Fruit fly (Drosophila melanogaster) whole organism, embryonic: ENCODE measurements around the gene cwo.
A peak's percentile ranks its signal among the peaks of the same experiment; 100 is the strongest.

Source experiments
- CG10147 ChIP-seq: fragments of 200-800 bp; sonication (Bioruptor generic); optimal IDR thresholded peaks from 2 replicates; lab custom pipeline; 2019; ENCODE audit warnings: missing biosample characterization, mild to moderate bottlenecking, missing genetic modification characterization, moderate library complexity
- CG11456 ChIP-seq: fragments of 200-800 bp; sonication (Bioruptor generic); IDR thresholded peaks from 3 replicates; pipeline ENCODE4 v1.3.6; 2022; ENCODE audit warnings: missing biosample characterization, missing genetic modification characterization
- CG12071 ChIP-seq: fragments of 200-800 bp; sonication (Bioruptor generic); optimal IDR thresholded peaks from 3 replicates; lab custom pipeline; 2018; ENCODE audit warnings: missing biosample characterization, mild to moderate bottlenecking, missing genetic modification characterization
- CG12104 ChIP-seq: fragments of 200-800 bp; sonication (Bioruptor generic); optimal IDR thresholded peaks from 3 replicates; lab custom pipeline; 2016; ENCODE audit warnings: missing biosample characterization, missing genetic modification characterization
- CG13296 ChIP-seq: fragments of 200-800 bp; sonication (Bioruptor generic); optimal IDR thresholded peaks from 3 replicates; lab custom pipeline; 2018; ENCODE audit warnings: missing biosample characterization, mild to moderate bottlenecking, missing genetic modification characterization
- CG16863 ChIP-seq: fragments of 200-800 bp; sonication (Bioruptor generic); optimal IDR thresholded peaks from 3 replicates; lab custom pipeline; 2016; ENCODE audit warnings: missing biosample characterization, missing genetic modification characterization
- CG17359 ChIP-seq: fragments of 200-800 bp; sonication (Bioruptor generic); optimal IDR thresholded peaks from 3 replicates; lab custom pipeline; 2018; ENCODE audit warnings: missing biosample characterization, mild to moderate bottlenecking, missing genetic modification characterization, moderate library complexity
- CG18599 ChIP-seq: fragments of 200-800 bp; sonication (Bioruptor generic); optimal IDR thresholded peaks from 3 replicates; lab custom pipeline; 2017; ENCODE audit warnings: missing biosample characterization, missing genetic modification characterization, mild to moderate bottlenecking, moderate library complexity, missing genetic modification reagents
- CG2678 ChIP-seq: fragments of 200-800 bp; sonication (Bioruptor generic); optimal IDR thresholded peaks from 3 replicates; lab custom pipeline; 2019; ENCODE audit warnings: missing biosample characterization, mild to moderate bottlenecking, missing genetic modification characterization, moderate library complexity
- CG33213 ChIP-seq: fragments of 200-800 bp; sonication (Bioruptor generic); optimal IDR thresholded peaks from 3 replicates; lab custom pipeline; 2016; ENCODE audit warnings: missing biosample characterization, missing genetic modification characterization
- CG42726 ChIP-seq: fragments of 200-800 bp; sonication (Bioruptor generic); IDR thresholded peaks from 2 replicates; pipeline ENCODE4 v1.3.6; 2022; ENCODE audit warnings: missing biosample characterization, missing genetic modification characterization; ENCODE audit not compliant: partially characterized antibody
- CG4328 ChIP-seq: fragments of 200-800 bp; sonication (Bioruptor generic); optimal IDR thresholded peaks from 3 replicates; lab custom pipeline; 2017; ENCODE audit warnings: missing biosample characterization, missing genetic modification reagents, missing genetic modification characterization
- CG6683 ChIP-seq: fragments of 200-800 bp; sonication (Bioruptor generic); optimal IDR thresholded peaks from 2 replicates; lab custom pipeline; 2017; ENCODE audit warnings: missing biosample characterization, mild to moderate bottlenecking, missing genetic modification characterization, missing genetic modification reagents
- CG6813 ChIP-seq: fragments of 200-800 bp; sonication (Bioruptor generic); optimal IDR thresholded peaks from 2 replicates; lab custom pipeline; 2017; ENCODE audit warnings: missing biosample characterization, missing genetic modification characterization, mild to moderate bottlenecking, moderate library complexity, missing genetic modification reagents
- CG7271 ChIP-seq: fragments of 200-800 bp; sonication (Bioruptor generic); optimal IDR thresholded peaks from 2 replicates; lab custom pipeline; 2018; ENCODE audit warnings: missing biosample characterization, mild to moderate bottlenecking, missing genetic modification characterization, moderate library complexity
- CG7372 ChIP-seq: fragments of 200-800 bp; sonication (Bioruptor generic); IDR thresholded peaks from 2 replicates; pipeline ENCODE4 v1.3.6; 2022; ENCODE audit warnings: missing biosample characterization, missing genetic modification characterization
- CG7987 ChIP-seq: fragments of 200-800 bp; sonication (Bioruptor generic); optimal IDR thresholded peaks from 2 replicates; lab custom pipeline; 2018; ENCODE audit warnings: missing biosample characterization, mild to moderate bottlenecking, missing genetic modification characterization, moderate library complexity
- CG8388 ChIP-seq: fragments of 200-800 bp; sonication (Bioruptor generic); optimal IDR thresholded peaks from 2 replicates; lab custom pipeline; 2019; ENCODE audit warnings: missing biosample characterization, mild to moderate bottlenecking, missing genetic modification characterization, moderate library complexity
- CG9727 ChIP-seq: fragments of 200-800 bp; sonication (Bioruptor generic); optimal IDR thresholded peaks from 3 replicates; lab custom pipeline; 2017; ENCODE audit warnings: missing biosample characterization, mild to moderate bottlenecking, missing genetic modification characterization
- CG9797 ChIP-seq: fragments of 200-800 bp; sonication (Bioruptor generic); optimal IDR thresholded peaks from 3 replicates; lab custom pipeline; 2018; ENCODE audit warnings: missing biosample characterization, mild to moderate bottlenecking, missing genetic modification characterization
- Dll ChIP-seq: fragments of 200-800 bp; sonication (Bioruptor generic); IDR thresholded peaks from 4 replicates; pipeline ENCODE4 v1.3.6; 2022; ENCODE audit warnings: missing biosample characterization, missing genetic modification characterization; ENCODE audit not compliant: partially characterized antibody
- Eip74EF ChIP-seq, 2 experiments: fragments of 200-800 bp in 1 of 2; fragments of >200 bp in 1 of 2; sonication (Bioruptor generic) in 1 of 2; optimal IDR thresholded peaks; 2 replicates each; lab custom pipeline; 2017 to 2019; ENCODE audit warnings: missing biosample characterization in 2 of 2, missing genetic modification characterization in 2 of 2, mild to moderate bottlenecking in 1 of 2, moderate library complexity in 1 of 2
- Ets97D ChIP-seq: fragments of 200-800 bp; sonication (Bioruptor generic); optimal IDR thresholded peaks from 3 replicates; lab custom pipeline; 2016; ENCODE audit warnings: missing biosample characterization, missing genetic modification characterization
- Fer2 ChIP-seq: fragments of 200-800 bp; sonication (Bioruptor generic); optimal IDR thresholded peaks from 2 replicates; lab custom pipeline; 2018; ENCODE audit warnings: missing biosample characterization, mild to moderate bottlenecking, missing genetic modification characterization, moderate library complexity
- Fer3 ChIP-seq: fragments of 200-800 bp; sonication (Bioruptor generic); optimal IDR thresholded peaks from 2 replicates; lab custom pipeline; 2018; ENCODE audit warnings: missing biosample characterization, mild to moderate bottlenecking, missing genetic modification characterization, moderate library complexity
- HHEX ChIP-seq: fragments of 200-800 bp; sonication (Bioruptor generic); optimal IDR thresholded peaks from 3 replicates; lab custom pipeline; 2017; ENCODE audit warnings: missing biosample characterization, mild to moderate bottlenecking, missing genetic modification characterization, missing genetic modification reagents
- Lpt ChIP-seq: fragments of >200 bp; optimal IDR thresholded peaks from 2 replicates; lab custom pipeline; 2018; ENCODE audit warnings: missing biosample characterization, missing genetic modification characterization
- Med ChIP-seq: fragments of 200-800 bp; sonication (Bioruptor generic); peaks from one replicate; lab custom pipeline; 2016; ENCODE audit warnings: missing biosample characterization, missing genetic modification characterization, mild to moderate bottlenecking, inconsistent platforms, moderate library complexity
- PHDP ChIP-seq: fragments of 200-800 bp; sonication (Bioruptor generic); optimal IDR thresholded peaks from 3 replicates; lab custom pipeline; 2018; ENCODE audit warnings: missing biosample characterization, mild to moderate bottlenecking, missing genetic modification characterization, moderate library complexity
- Side ChIP-seq: fragments of 200-800 bp; sonication (Bioruptor generic); optimal IDR thresholded peaks from 2 replicates; lab custom pipeline; 2016; ENCODE audit warnings: missing biosample characterization, missing genetic modification characterization
- al ChIP-seq: fragments of 200-800 bp; sonication (Bioruptor generic); IDR thresholded peaks from 2 replicates; pipeline ENCODE4 v1.3.6; 2022; ENCODE audit warnings: missing biosample characterization, missing genetic modification characterization
- caup ChIP-seq: fragments of 200-800 bp; sonication (Bioruptor generic); optimal IDR thresholded peaks from 3 replicates; lab custom pipeline; 2017; ENCODE audit warnings: missing biosample characterization, mild to moderate bottlenecking, missing genetic modification characterization, moderate library complexity; ENCODE audit not compliant: severe bottlenecking
- corto ChIP-seq: fragments of 200-800 bp; sonication (Bioruptor generic); optimal IDR thresholded peaks from 2 replicates; lab custom pipeline; 2016; ENCODE audit warnings: missing biosample characterization, mild to moderate bottlenecking, missing genetic modification characterization, moderate library complexity
- fru ChIP-seq: fragments of >200 bp; optimal IDR thresholded peaks from 2 replicates; lab custom pipeline; 2017
- grn ChIP-seq: fragments of 200-800 bp; sonication (Bioruptor generic); optimal IDR thresholded peaks from 3 replicates; lab custom pipeline; 2017; ENCODE audit warnings: missing biosample characterization, missing genetic modification characterization
- gro ChIP-seq: fragments of 200-800 bp; sonication (Bioruptor generic); optimal IDR thresholded peaks from 2 replicates; lab custom pipeline; 2016; ENCODE audit warnings: missing biosample characterization, missing genetic modification characterization
- lab ChIP-seq: fragments of 200-800 bp; sonication (Bioruptor generic); optimal IDR thresholded peaks from 3 replicates; lab custom pipeline; 2017; ENCODE audit warnings: missing biosample characterization, missing genetic modification characterization, mild to moderate bottlenecking, moderate library complexity, missing genetic modification reagents
- lbe ChIP-seq: fragments of 200-800 bp; sonication (Bioruptor generic); optimal IDR thresholded peaks from 2 replicates; lab custom pipeline; 2016; ENCODE audit warnings: missing biosample characterization, mild to moderate bottlenecking, missing genetic modification characterization
- nom ChIP-seq: fragments of 200-800 bp; sonication (Bioruptor generic); optimal IDR thresholded peaks from 2 replicates; lab custom pipeline; 2017; ENCODE audit warnings: missing biosample characterization, missing genetic modification characterization, mild to moderate bottlenecking, moderate library complexity, missing genetic modification reagents
- org-1 ChIP-seq: fragments of 200-800 bp; sonication (Bioruptor generic); optimal IDR thresholded peaks from 2 replicates; lab custom pipeline; 2017; ENCODE audit warnings: missing biosample characterization, missing genetic modification characterization
- pan ChIP-seq, 4 experiments: fragments of >200 bp in 3 of 4; fragments of 200-800 bp in 1 of 4; sonication (Bioruptor generic) in 1 of 4; optimal IDR thresholded peaks in 3 of 4; IDR thresholded peaks in 1 of 4; 2 replicates each; pipeline versions ENCODE4 v1.3.6 to Lab custom; 2017 to 2022; ENCODE audit warnings: missing biosample characterization in 2 of 4, missing genetic modification characterization in 2 of 4, mixed read lengths in 1 of 4
- ranshi ChIP-seq: fragments of 200-800 bp; sonication (Bioruptor generic); IDR thresholded peaks from 2 replicates; pipeline ENCODE4 v1.3.6; 2022; ENCODE audit warnings: missing biosample characterization, missing genetic modification characterization
- rib ChIP-seq: fragments of 200-800 bp; sonication (Bioruptor generic); IDR thresholded peaks from 2 replicates; pipeline ENCODE4 v1.3.6; 2022; ENCODE audit warnings: missing biosample characterization, missing genetic modification characterization
- schlank ChIP-seq: fragments of 200-800 bp; sonication (Bioruptor generic); optimal IDR thresholded peaks from 2 replicates; lab custom pipeline; 2018; ENCODE audit warnings: missing biosample characterization, mild to moderate bottlenecking, missing genetic modification characterization
- sens ChIP-seq: fragments of 200-800 bp; sonication (Bioruptor generic); peaks from one replicate; lab custom pipeline; 2016; ENCODE audit warnings: missing biosample characterization, missing genetic modification characterization
- sr ChIP-seq: fragments of 200-800 bp; sonication (Bioruptor generic); IDR thresholded peaks from 3 replicates; pipeline ENCODE4 v1.3.6; 2022; ENCODE audit warnings: missing biosample characterization, missing genetic modification characterization
- tna ChIP-seq: fragments of 200-800 bp; sonication (Bioruptor generic); IDR thresholded peaks from 2 replicates; pipeline ENCODE4 v1.3.6; 2022; ENCODE audit warnings: missing biosample characterization, missing genetic modification characterization; ENCODE audit not compliant: partially characterized antibody
- ttk ChIP-seq: fragments of 200-800 bp; sonication (Bioruptor generic); IDR thresholded peaks from 2 replicates; pipeline ENCODE4 v2.1.2; 2022; ENCODE audit warnings: missing biosample characterization, missing genetic modification characterization
- vvl ChIP-seq: fragments of 200-800 bp; sonication (Bioruptor generic); IDR thresholded peaks from 2 replicates; pipeline ENCODE4 v1.3.6; 2022; ENCODE audit warnings: missing biosample characterization, missing genetic modification characterization

Gene cwo

DNA sequence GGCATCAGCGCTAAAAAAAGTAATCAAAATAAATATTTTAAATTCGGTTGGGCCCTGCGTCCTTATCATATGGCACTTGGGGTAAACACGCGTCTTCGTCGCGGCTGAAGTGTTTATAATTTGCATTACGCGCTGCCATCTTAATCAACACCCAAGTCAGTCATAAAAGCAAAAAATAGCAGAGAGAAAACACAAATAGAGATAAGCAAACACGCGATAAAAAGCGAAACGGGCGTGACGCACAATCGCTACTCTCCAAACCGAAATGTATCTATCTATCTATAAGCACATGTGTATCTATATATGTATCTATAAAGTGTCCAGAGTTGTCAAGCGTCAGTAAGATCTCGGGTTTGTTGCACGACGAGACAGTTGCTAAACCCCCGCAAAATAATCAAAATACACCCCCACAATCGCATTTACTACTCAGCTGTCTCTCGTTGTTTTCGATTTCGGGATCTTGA lies 2.9 kb downstream of the cwo start (continued):
- TF ChIP-seq CG11456 (GFP tag; lab: Robert Waterston, UW): no peak
- peak; percentile 65 for TF ChIP-seq grn (GFP tag; lab: Kevin White, UChicago)
- no peak for TF ChIP-seq org-1 (GFP tag; lab: Kevin White, UChicago)
- peak; percentile 61 for TF ChIP-seq CG18599 (GFP tag; lab: Kevin White, UChicago)
- TF ChIP-seq CG6683: no peak
- TF ChIP-seq HHEX (GFP tag; lab: Kevin White, UChicago): peak; percentile 65
- TF ChIP-seq pan (optimal IDR thresholded peaks at IDR 0.05; lab: Kevin White, UChicago): no peak
- TF ChIP-seq pan (GFP tag; optimal IDR thresholded peaks at IDR 0.05 in 1 of 2, IDR thresholded peaks at IDR 0.05 in 1 of 2): no peak
- TF ChIP-seq Eip74EF (GFP tag; optimal IDR thresholded peaks at IDR 0.05; lab: Kevin White, UChicago): peak in 1 of 2 experiments; percentile 21
- no peak for TF ChIP-seq CG16863 (GFP tag; lab: Kevin White, UChicago)
- peak; percentile 41 for TF ChIP-seq corto (GFP tag; lab: Kevin White, UChicago)
- TF ChIP-seq lab (GFP tag; lab: Kevin White, UChicago): peak; percentile 73
- peak; percentile 35 for TF ChIP-seq CG4328 (GFP tag; lab: Kevin White, UChicago)
- peak; percentile 48 for TF ChIP-seq CG17359 (tag; lab: Kevin White, UChicago)
- peak; percentile 49 for TF ChIP-seq caup (GFP tag; lab: Kevin White, UChicago)
- TF ChIP-seq CG2678 (tag; lab: Kevin White, UChicago): peak; percentile 66
- TF ChIP-seq Fer2 (tag; lab: Kevin White, UChicago): no peak
- TF ChIP-seq CG42726 (GFP tag; lab: Robert Waterston, UW): no peak
- TF ChIP-seq Dll: no peak
- TF ChIP-seq CG9727 (GFP tag; lab: Kevin White, UChicago): peak; percentile 39
- TF ChIP-seq CG13296 (GFP tag; lab: Kevin White, UChicago): peak; percentile 72
- TF ChIP-seq CG6813 (GFP tag; lab: Kevin White, UChicago): peak; percentile 83
- peak; percentile 35 for TF ChIP-seq nom (GFP tag; lab: Kevin White, UChicago)
- no peak for TF ChIP-seq ttk (GFP tag; lab: Robert Waterston, UW)
- TF ChIP-seq CG8388 (GFP tag; lab: Kevin White, UChicago): no peak
- peak; percentile 92 for TF ChIP-seq Med (GFP tag; lab: Kevin White, UChicago)
- TF ChIP-seq CG12104: peak; percentile 7
- TF ChIP-seq al (GFP tag; lab: Robert Waterston, UW): no peak
- peak; percentile 64; the same call in 1 of the 3 replicates for TF ChIP-seq sr
- TF ChIP-seq Fer3 (tag; lab: Kevin White, UChicago): peak; percentile 50
- TF ChIP-seq fru (lab: Kevin White, UChicago): no peak
- TF ChIP-seq CG12071: peak; percentile 28
- TF ChIP-seq tna (GFP tag; lab: Robert Waterston, UW): no peak
- no peak for TF ChIP-seq CG7372
- peak; percentile 11 for TF ChIP-seq CG7987
- peak; percentile 62 for TF ChIP-seq gro (GFP tag; lab: Kevin White, UChicago)
- TF ChIP-seq lbe (GFP tag; lab: Kevin White, UChicago): peak; percentile 70
- peak; percentile 28 for TF ChIP-seq schlank (tag; lab: Kevin White, UChicago)
- no peak for TF ChIP-seq vvl (GFP tag; lab: Robert Waterston, UW)
- TF ChIP-seq CG7271 (tag; lab: Kevin White, UChicago): no peak
- TF ChIP-seq CG33213 (GFP tag; lab: Kevin White, UChicago): peak; percentile 45
- TF ChIP-seq PHDP (tag; lab: Kevin White, UChicago): peak; percentile 16
- no peak for TF ChIP-seq Lpt (GFP tag; lab: Kevin White, UChicago)
- peak; percentile 15 for TF ChIP-seq Ets97D (GFP tag; lab: Kevin White, UChicago)
- no peak for TF ChIP-seq CG9797 (GFP tag; lab: Kevin White, UChicago)
- peak; percentile 30 for TF ChIP-seq Side (GFP tag; lab: Kevin White, UChicago)
- TF ChIP-seq sens (GFP tag; lab: Kevin White, UChicago): peak; percentile 74
- 0 out of 2 replicates have a peak, but pooled peaks have one; percentile 31 for TF ChIP-seq rib (GFP tag; lab: Robert Waterston, UW)
- no peak for TF ChIP-seq ranshi (GFP tag; lab: Robert Waterston, UW)
- peak; percentile 23 for TF ChIP-seq CG10147
